Worm (Caenorhabditis elegans) whole organism, L3 larva: ENCODE data around the gene cyp-34A7.

Source experiments
- R02D3.7 ChIP-seq: fragments of 150-350 bp; optimal IDR thresholded peaks from 2 replicates; lab custom pipeline; 2014; ENCODE audit warnings: missing biosample characterization, missing genetic modification characterization
- ZK546.5 ChIP-seq: sonication (generic microtip); optimal IDR thresholded peaks from 2 replicates; lab custom pipeline; 2017; ENCODE audit warnings: missing biosample characterization, missing genetic modification characterization
- aly-2 ChIP-seq: fragments of 150-350 bp; optimal IDR thresholded peaks from 2 replicates; lab custom pipeline; 2014; ENCODE audit warnings: missing biosample characterization, missing genetic modification characterization
- ceh-82 ChIP-seq: fragments of 150-350 bp; optimal IDR thresholded peaks from 2 replicates; lab custom pipeline; 2014; ENCODE audit warnings: missing biosample characterization, missing genetic modification characterization
- ceh-9 ChIP-seq: sonication (generic microtip); optimal IDR thresholded peaks from 2 replicates; lab custom pipeline; 2018; ENCODE audit warnings: missing biosample characterization, missing genetic modification characterization
- egl-27 ChIP-seq: sonication (generic microtip); optimal IDR thresholded peaks from 4 replicates; lab custom pipeline; 2017; ENCODE audit warnings: missing biosample characterization, missing genetic modification reagents, missing genetic modification characterization
- elt-1 ChIP-seq: fragments of 150-350 bp; optimal IDR thresholded peaks from 2 replicates; lab custom pipeline; 2014; ENCODE audit warnings: missing biosample characterization, missing genetic modification characterization
- elt-2 ChIP-seq: sonication (generic microtip); optimal IDR thresholded peaks from 2 replicates; lab custom pipeline; 2016; ENCODE audit warnings: missing genetic modification reagents, mild to moderate bottlenecking, missing genetic modification characterization, missing compliant biosample characterization
- elt-3 ChIP-seq, 3 experiments: fragments of 150-350 bp in 1 of 3; sonication (generic microtip) in 2 of 3; optimal IDR thresholded peaks; 2 replicates in 2 of 3; 4 replicates in 1 of 3; lab custom pipeline; 2014 to 2017; ENCODE audit warnings: missing biosample characterization in 3 of 3, missing genetic modification characterization in 3 of 3
- eor-1 ChIP-seq, 2 experiments: fragments of 150-350 bp; optimal IDR thresholded peaks; 2 replicates each; lab custom pipeline; 2014 to 2018; ENCODE audit warnings: missing biosample characterization in 2 of 2, missing genetic modification characterization in 2 of 2
- jun-1 ChIP-seq: fragments of 150-350 bp; optimal IDR thresholded peaks from 2 replicates; lab custom pipeline; 2014; ENCODE audit warnings: missing biosample characterization, missing genetic modification reagents, missing genetic modification characterization
- lin-15B ChIP-seq: fragments of 150-350 bp; optimal IDR thresholded peaks from 2 replicates; lab custom pipeline; 2014; ENCODE audit warnings: missing biosample characterization, missing genetic modification characterization
- lin-39 ChIP-seq: fragments of 150-350 bp; optimal IDR thresholded peaks from 2 replicates; lab custom pipeline; 2018; ENCODE audit warnings: missing biosample characterization, missing genetic modification reagents, missing genetic modification characterization
- lsy-12 ChIP-seq: sonication (generic microtip); optimal IDR thresholded peaks from 2 replicates; lab custom pipeline; 2016; ENCODE audit warnings: mild to moderate bottlenecking, missing genetic modification characterization, missing compliant biosample characterization
- nhr-11 ChIP-seq: fragments of 150-350 bp; optimal IDR thresholded peaks from 2 replicates; lab custom pipeline; 2014; ENCODE audit warnings: missing biosample characterization, missing genetic modification characterization
- nhr-23 ChIP-seq: fragments of 150-350 bp; optimal IDR thresholded peaks from 2 replicates; lab custom pipeline; 2014; ENCODE audit warnings: missing biosample characterization, missing genetic modification reagents, missing genetic modification characterization
- nhr-237 ChIP-seq: fragments of 150-350 bp; optimal IDR thresholded peaks from 2 replicates; lab custom pipeline; 2014; ENCODE audit warnings: missing biosample characterization, missing genetic modification characterization
- nhr-25 ChIP-seq: sonication (generic microtip); optimal IDR thresholded peaks from 2 replicates; lab custom pipeline; 2017; ENCODE audit warnings: missing biosample characterization, missing genetic modification characterization
- nhr-28 ChIP-seq: fragments of 150-350 bp; optimal IDR thresholded peaks from 2 replicates; lab custom pipeline; 2014; ENCODE audit warnings: missing biosample characterization, missing genetic modification characterization
- nhr-43 ChIP-seq: sonication (generic microtip); optimal IDR thresholded peaks from 2 replicates; lab custom pipeline; 2016; ENCODE audit warnings: mild to moderate bottlenecking, missing genetic modification characterization, missing compliant biosample characterization; ENCODE audit not compliant: poor library complexity, severe bottlenecking
- nhr-67 ChIP-seq: fragments of 150-350 bp; optimal IDR thresholded peaks from 2 replicates; lab custom pipeline; 2014; ENCODE audit warnings: missing biosample characterization, missing genetic modification characterization
- nhr-76 ChIP-seq: fragments of 150-350 bp; sonication (generic microtip); optimal IDR thresholded peaks from 5 replicates; lab custom pipeline; 2014; ENCODE audit warnings: missing biosample characterization, missing genetic modification characterization
- nhr-77 ChIP-seq: fragments of 150-350 bp; optimal IDR thresholded peaks from 2 replicates; lab custom pipeline; 2014; ENCODE audit warnings: missing biosample characterization, missing genetic modification characterization
- pha-4 ChIP-seq: fragments of 150-350 bp; optimal IDR thresholded peaks from 2 replicates; lab custom pipeline; 2014; ENCODE audit warnings: missing biosample characterization, missing genetic modification reagents, missing genetic modification characterization
- sea-2 ChIP-seq: fragments of 150-350 bp; sonication (generic microtip); optimal IDR thresholded peaks from 4 replicates; lab custom pipeline; 2014; ENCODE audit warnings: missing biosample characterization, missing genetic modification reagents, missing genetic modification characterization
- snpc-4 ChIP-seq: fragments of 150-350 bp; optimal IDR thresholded peaks from 2 replicates; lab custom pipeline; 2014; ENCODE audit warnings: missing biosample characterization, missing genetic modification characterization
- unc-39 ChIP-seq: sonication (generic microtip); optimal IDR thresholded peaks from 4 replicates; lab custom pipeline; 2017; ENCODE audit warnings: missing biosample characterization, missing genetic modification characterization
- unc-62 ChIP-seq: fragments of 150-350 bp; sonication (generic microtip); optimal IDR thresholded peaks from 4 replicates; lab custom pipeline; 2014; ENCODE audit warnings: missing biosample characterization, missing genetic modification reagents, missing genetic modification characterization
- ztf-11 ChIP-seq: fragments of 150-350 bp; optimal IDR thresholded peaks from 2 replicates; lab custom pipeline; 2014; ENCODE audit warnings: missing biosample characterization, missing genetic modification characterization
- ztf-4 ChIP-seq: fragments of 150-350 bp; optimal IDR thresholded peaks from 2 replicates; lab custom pipeline; 2014; ENCODE audit warnings: missing biosample characterization, missing genetic modification characterization

cyp-34A7 gene

ce11 chrV:3916480-3916879 is 47.1 kb downstream of the cyp-34A7 start, which contains the start of gene srx-67:
srx-67 (plus strand) TSS chrV:3916780.
- TF ChIP-seq nhr-77 (tag; lab: Kevin White, UChicago) = no peak
- TF ChIP-seq aly-2 (tag; lab: Kevin White, UChicago) = no peak
- TF ChIP-seq nhr-76 (tag; lab: Kevin White, UChicago) = no peak
- no peak for TF ChIP-seq ZK546.5
- TF ChIP-seq ceh-82 (tag; lab: Kevin White, UChicago) = no peak
- TF ChIP-seq lsy-12 (tag; lab: Kevin White, UChicago) = no peak
- TF ChIP-seq lin-15B (tag; lab: Kevin White, UChicago) = no peak
- TF ChIP-seq eor-1 (tag; optimal IDR thresholded peaks at IDR 0.05; lab: Kevin White, UChicago) = no peak
- no peak for TF ChIP-seq elt-3 (tag; optimal IDR thresholded peaks at IDR 0.05; lab: Kevin White, UChicago)
- no peak for TF ChIP-seq ztf-11 (tag; lab: Kevin White, UChicago)
- TF ChIP-seq snpc-4 (tag; lab: Kevin White, UChicago) = no peak
- no peak for TF ChIP-seq elt-2 (tag; lab: Kevin White, UChicago)
- no peak for TF ChIP-seq pha-4
- TF ChIP-seq lin-39 (tag; lab: Kevin White, UChicago) = no peak
- no peak for TF ChIP-seq ceh-9 (tag; lab: Kevin White, UChicago)

ce11 chrV:3913131-3913530 is 50.5 kb downstream of the cyp-34A7 start:
- TF ChIP-seq nhr-67 (tag; lab: Kevin White, UChicago) (no peak), elt-2 (tag; lab: Kevin White, UChicago) (no peak), nhr-25 (tag; lab: Kevin White, UChicago) (no peak), nhr-28 (tag; lab: Kevin White, UChicago) (no peak), nhr-43 (no peak), ztf-4 (tag; lab: Kevin White, UChicago) (no peak), nhr-11 (no peak), nhr-237 (tag; lab: Kevin White, UChicago) (no peak), ceh-82 (tag; lab: Kevin White, UChicago) (no peak), unc-39 (tag; lab: Kevin White, UChicago) (no peak)
- TF ChIP-seq, all 47 proteins: peak for 0

ce11 chrV:3912472-3912871 is 51.1 kb downstream of the cyp-34A7 start, which contains the start of gene srx-68:
srx-68 (plus strand) TSS chrV:3912772.
- TF ChIP-seq jun-1 (tag; lab: Kevin White, UChicago) (no peak), sea-2 (GFP tag; lab: Kevin White, UChicago) (no peak), nhr-28 (tag; lab: Kevin White, UChicago) (no peak), lin-15B (tag; lab: Kevin White, UChicago) (no peak), lin-39 (tag; lab: Kevin White, UChicago) (no peak), elt-2 (tag; lab: Kevin White, UChicago) (no peak), aly-2 (tag; lab: Kevin White, UChicago) (no peak), pha-4 (no peak), elt-1 (tag; lab: Kevin White, UChicago) (no peak), nhr-237 (tag; lab: Kevin White, UChicago) (no peak), ztf-11 (tag; lab: Kevin White, UChicago) (no peak), nhr-25 (tag; lab: Kevin White, UChicago) (no peak), nhr-43 (no peak), egl-27 (tag; lab: Kevin White, UChicago) (no peak), unc-62 (no peak), nhr-76 (tag; lab: Kevin White, UChicago) (no peak), nhr-23 (tag; lab: Kevin White, UChicago) (no peak), R02D3.7 (tag; lab: Kevin White, UChicago) (no peak)
